Fruit fly (Drosophila melanogaster) whole organism, prepupa: Measurements from ENCODE around the gene CG43702.

Experiments used
- Blimp-1 ChIP-seq: fragments of 200-800 bp; sonication (Bioruptor generic); optimal IDR thresholded peaks from 3 replicates; lab custom pipeline; 2017; ENCODE audit warnings: missing biosample characterization, missing genetic modification characterization, mild to moderate bottlenecking, moderate library complexity, missing genetic modification reagents
- CG10631 ChIP-seq: fragments of 200-800 bp; sonication (Bioruptor generic); optimal IDR thresholded peaks from 2 replicates; lab custom pipeline; 2016; ENCODE audit warnings: missing biosample characterization, missing genetic modification characterization
- CG10669 ChIP-seq: fragments of 200-800 bp; sonication (Bioruptor generic); optimal IDR thresholded peaks from 3 replicates; lab custom pipeline; 2018; ENCODE audit warnings: missing biosample characterization, mild to moderate bottlenecking, missing genetic modification characterization, moderate library complexity
- CG11294 ChIP-seq: fragments of 200-800 bp; sonication (Bioruptor generic); IDR thresholded peaks from 2 replicates; pipeline ENCODE4 v1.3.6; 2022; ENCODE audit warnings: missing biosample characterization, missing genetic modification characterization
- CG11902 ChIP-seq: fragments of 200-800 bp; sonication (Bioruptor generic); optimal IDR thresholded peaks from 3 replicates; lab custom pipeline; 2016; ENCODE audit warnings: missing biosample characterization, missing genetic modification characterization
- CG15336 ChIP-seq: fragments of 200-800 bp; sonication (Bioruptor generic); IDR thresholded peaks from 2 replicates; pipeline ENCODE4 v1.3.6; 2022; ENCODE audit warnings: missing biosample characterization, missing genetic modification characterization
- CG1621 ChIP-seq: fragments of 200-800 bp; sonication (Bioruptor generic); optimal IDR thresholded peaks from 3 replicates; lab custom pipeline; 2018; ENCODE audit warnings: missing biosample characterization, mild to moderate bottlenecking, missing genetic modification characterization
- CG16779 ChIP-seq: fragments of 200-800 bp; sonication (Bioruptor generic); optimal IDR thresholded peaks from 3 replicates; lab custom pipeline; 2017; ENCODE audit warnings: missing biosample characterization, mild to moderate bottlenecking, missing genetic modification characterization
- CG3032 ChIP-seq: fragments of 200-800 bp; optimal IDR thresholded peaks from 2 replicates; lab custom pipeline; 2019; ENCODE audit warnings: missing biosample characterization, mild to moderate bottlenecking, missing genetic modification characterization, moderate library complexity
- CG31627 ChIP-seq: fragments of 200-800 bp; sonication (Bioruptor generic); optimal IDR thresholded peaks from 3 replicates; lab custom pipeline; 2016; ENCODE audit warnings: missing biosample characterization, missing genetic modification characterization
- CG32006 ChIP-seq: fragments of 200-800 bp; sonication (Bioruptor generic); optimal IDR thresholded peaks from 3 replicates; lab custom pipeline; 2017; ENCODE audit warnings: missing biosample characterization, mild to moderate bottlenecking, missing genetic modification characterization
- CG34406 ChIP-seq: fragments of 200-800 bp; sonication (Bioruptor generic); optimal IDR thresholded peaks from 3 replicates; lab custom pipeline; 2016; ENCODE audit warnings: missing biosample characterization, missing genetic modification characterization
- CG3919 ChIP-seq: fragments of 200-800 bp; sonication (Bioruptor generic); optimal IDR thresholded peaks from 3 replicates; lab custom pipeline; 2016; ENCODE audit warnings: missing biosample characterization, missing genetic modification characterization
- CG4318 ChIP-seq: fragments of 200-800 bp; sonication (Bioruptor generic); optimal IDR thresholded peaks from 3 replicates; lab custom pipeline; 2017; ENCODE audit warnings: missing biosample characterization, mild to moderate bottlenecking, missing genetic modification characterization
- CG6276 ChIP-seq: fragments of 200-800 bp; sonication (Bioruptor generic); optimal IDR thresholded peaks from 2 replicates; lab custom pipeline; 2017; ENCODE audit warnings: missing biosample characterization, mild to moderate bottlenecking, missing genetic modification characterization
- CG6792 ChIP-seq: fragments of 200-800 bp; sonication (Bioruptor generic); optimal IDR thresholded peaks from 3 replicates; lab custom pipeline; 2016; ENCODE audit warnings: missing biosample characterization, missing genetic modification characterization
- CG6808 ChIP-seq: fragments of 200-800 bp; sonication (Bioruptor generic); optimal IDR thresholded peaks from 3 replicates; lab custom pipeline; 2017; ENCODE audit warnings: missing biosample characterization, missing genetic modification characterization, mild to moderate bottlenecking, moderate library complexity, missing genetic modification reagents
- CG6854 ChIP-seq: fragments of 200-800 bp; sonication (Bioruptor generic); optimal IDR thresholded peaks from 2 replicates; lab custom pipeline; 2017; ENCODE audit warnings: missing biosample characterization, mild to moderate bottlenecking, missing genetic modification characterization
- CG8119 ChIP-seq: fragments of 200-800 bp; sonication (Bioruptor generic); IDR thresholded peaks from 3 replicates; pipeline ENCODE4 v1.3.6; 2022; ENCODE audit warnings: missing biosample characterization, missing genetic modification characterization
- CG8319 ChIP-seq: fragments of 200-800 bp; sonication (Bioruptor generic); optimal IDR thresholded peaks from 3 replicates; lab custom pipeline; 2016; ENCODE audit warnings: missing biosample characterization, missing genetic modification characterization
- CG8632 ChIP-seq: fragments of 200-800 bp; sonication (Bioruptor generic); optimal IDR thresholded peaks from 3 replicates; lab custom pipeline; 2016; ENCODE audit warnings: missing biosample characterization, missing genetic modification characterization
- CG9139 ChIP-seq: fragments of 200-800 bp; sonication (Bioruptor generic); optimal IDR thresholded peaks from 3 replicates; lab custom pipeline; 2017; ENCODE audit warnings: missing biosample characterization, mild to moderate bottlenecking, missing genetic modification characterization
- Eip75B ChIP-seq: fragments of 200-800 bp; sonication (Bioruptor generic); optimal IDR thresholded peaks from 3 replicates; lab custom pipeline; 2016; ENCODE audit warnings: missing biosample characterization, missing genetic modification characterization
- Eip78C ChIP-seq: fragments of 200-800 bp; sonication (Bioruptor generic); peaks from one replicate; lab custom pipeline; 2016; ENCODE audit warnings: missing biosample characterization, missing genetic modification characterization
- Eip93F ChIP-seq: fragments of 200-800 bp; sonication (Bioruptor generic); optimal IDR thresholded peaks from 2 replicates; lab custom pipeline; 2016; ENCODE audit warnings: missing biosample characterization, mild to moderate bottlenecking, missing genetic modification characterization
- Ets21C ChIP-seq: fragments of 200-800 bp; sonication (Bioruptor generic); optimal IDR thresholded peaks from 3 replicates; lab custom pipeline; 2016; ENCODE audit warnings: missing biosample characterization, missing genetic modification characterization
- Ets96B ChIP-seq: fragments of 200-800 bp; optimal IDR thresholded peaks from 2 replicates; lab custom pipeline; 2019; ENCODE audit warnings: missing biosample characterization, mild to moderate bottlenecking, missing genetic modification characterization, moderate library complexity
- Gug ChIP-seq: fragments of 200-800 bp; sonication (Bioruptor generic); IDR thresholded peaks from 2 replicates; pipeline ENCODE4 v1.3.6; 2022; ENCODE audit warnings: missing biosample characterization, missing genetic modification characterization
- Hr38 ChIP-seq: sonication (Bioruptor generic); optimal IDR thresholded peaks from 2 replicates; lab custom pipeline; 2016; ENCODE audit warnings: missing biosample characterization, missing genetic modification characterization
- Hr39 ChIP-seq: fragments of 200-800 bp; sonication (Bioruptor generic); optimal IDR thresholded peaks from 2 replicates; lab custom pipeline; 2016; ENCODE audit warnings: missing biosample characterization, missing genetic modification characterization
- Lpt ChIP-seq: fragments of 200-800 bp; sonication (Bioruptor generic); optimal IDR thresholded peaks from 3 replicates; lab custom pipeline; 2016; ENCODE audit warnings: missing biosample characterization, missing genetic modification characterization
- Met ChIP-seq: fragments of 200-800 bp; sonication (Bioruptor generic); optimal IDR thresholded peaks from 3 replicates; lab custom pipeline; 2016; ENCODE audit warnings: missing biosample characterization, missing genetic modification characterization
- OdsH ChIP-seq: fragments of 200-800 bp; sonication (Bioruptor generic); optimal IDR thresholded peaks from 3 replicates; lab custom pipeline; 2016; ENCODE audit warnings: missing biosample characterization, missing genetic modification characterization
- Smox ChIP-seq: fragments of 200-800 bp; sonication (Bioruptor generic); optimal IDR thresholded peaks from 3 replicates; lab custom pipeline; 2016; ENCODE audit warnings: missing biosample characterization, missing genetic modification characterization
- Sox102F ChIP-seq: fragments of 200-800 bp; sonication (Bioruptor generic); optimal IDR thresholded peaks from 2 replicates; lab custom pipeline; 2016; ENCODE audit warnings: missing biosample characterization, mild to moderate bottlenecking, missing genetic modification characterization
- Sox14 ChIP-seq: fragments of 200-800 bp; sonication (Bioruptor generic); optimal IDR thresholded peaks from 3 replicates; lab custom pipeline; 2016; ENCODE audit warnings: missing biosample characterization, missing genetic modification characterization
- Sox15 ChIP-seq: fragments of 200-800 bp; sonication (Bioruptor generic); optimal IDR thresholded peaks from 3 replicates; lab custom pipeline; 2016; ENCODE audit warnings: missing biosample characterization, missing genetic modification characterization
- acj6 ChIP-seq: fragments of 200-800 bp; sonication (Bioruptor generic); optimal IDR thresholded peaks from 3 replicates; lab custom pipeline; 2016; ENCODE audit warnings: missing biosample characterization, missing genetic modification characterization
- cyc ChIP-seq: fragments of 200-800 bp; sonication (Bioruptor generic); optimal IDR thresholded peaks from 3 replicates; lab custom pipeline; 2016; ENCODE audit warnings: missing biosample characterization, missing genetic modification characterization
- eg ChIP-seq: fragments of 200-800 bp; sonication (Bioruptor generic); IDR thresholded peaks from 3 replicates; pipeline ENCODE4 v1.3.6; 2022; ENCODE audit warnings: missing biosample characterization, missing genetic modification characterization
- fd59A ChIP-seq: fragments of 200-800 bp; sonication (Bioruptor generic); optimal IDR thresholded peaks from 2 replicates; lab custom pipeline; 2017; ENCODE audit warnings: missing biosample characterization, mild to moderate bottlenecking, missing genetic modification characterization, missing genetic modification reagents
- fd85E ChIP-seq: fragments of 200-800 bp; sonication (Bioruptor generic); optimal IDR thresholded peaks from 3 replicates; lab custom pipeline; 2016; ENCODE audit warnings: missing biosample characterization, missing genetic modification characterization
- lz ChIP-seq: fragments of 200-800 bp; sonication (Bioruptor generic); optimal IDR thresholded peaks from 3 replicates; lab custom pipeline; 2016; ENCODE audit warnings: missing biosample characterization, missing genetic modification characterization
- net ChIP-seq: fragments of 200-800 bp; sonication (Bioruptor generic); optimal IDR thresholded peaks from 3 replicates; lab custom pipeline; 2016; ENCODE audit warnings: missing biosample characterization, missing genetic modification characterization
- pdm3 ChIP-seq: fragments of 200-800 bp; sonication (Bioruptor generic); optimal IDR thresholded peaks from 3 replicates; lab custom pipeline; 2016; ENCODE audit warnings: missing biosample characterization, missing genetic modification characterization
- salr ChIP-seq, 2 experiments: fragments of 200-800 bp; sonication (Bioruptor generic); optimal IDR thresholded peaks; 3 replicates each; lab custom pipeline; 2016 to 2018; ENCODE audit warnings: missing biosample characterization in 2 of 2, missing genetic modification characterization in 2 of 2, mild to moderate bottlenecking in 1 of 2
- spab ChIP-seq: fragments of 200-800 bp; sonication (Bioruptor generic); optimal IDR thresholded peaks from 2 replicates; lab custom pipeline; 2017; ENCODE audit warnings: missing biosample characterization, mild to moderate bottlenecking, missing genetic modification characterization, missing genetic modification reagents
- ss ChIP-seq, 2 experiments: fragments of 200-800 bp; sonication (Bioruptor generic); optimal IDR thresholded peaks; 2 replicates in 1 of 2; 3 replicates in 1 of 2; lab custom pipeline; 2017 to 2018; ENCODE audit warnings: mild to moderate bottlenecking in 2 of 2, missing biosample characterization in 2 of 2, missing genetic modification characterization in 2 of 2, moderate library complexity in 1 of 2
- svp ChIP-seq: fragments of 200-800 bp; sonication (Bioruptor generic); peaks from one replicate; lab custom pipeline; 2016; ENCODE audit warnings: missing biosample characterization, missing genetic modification characterization
- topi ChIP-seq: fragments of 200-800 bp; sonication (Bioruptor generic); optimal IDR thresholded peaks from 3 replicates; lab custom pipeline; 2016; ENCODE audit warnings: missing biosample characterization, missing genetic modification characterization
- vri ChIP-seq: fragments of 200-800 bp; sonication (Bioruptor generic); optimal IDR thresholded peaks from 3 replicates; lab custom pipeline; 2016; ENCODE audit warnings: missing biosample characterization, mild to moderate bottlenecking, missing genetic modification characterization

The CG43702 gene

DNA sequence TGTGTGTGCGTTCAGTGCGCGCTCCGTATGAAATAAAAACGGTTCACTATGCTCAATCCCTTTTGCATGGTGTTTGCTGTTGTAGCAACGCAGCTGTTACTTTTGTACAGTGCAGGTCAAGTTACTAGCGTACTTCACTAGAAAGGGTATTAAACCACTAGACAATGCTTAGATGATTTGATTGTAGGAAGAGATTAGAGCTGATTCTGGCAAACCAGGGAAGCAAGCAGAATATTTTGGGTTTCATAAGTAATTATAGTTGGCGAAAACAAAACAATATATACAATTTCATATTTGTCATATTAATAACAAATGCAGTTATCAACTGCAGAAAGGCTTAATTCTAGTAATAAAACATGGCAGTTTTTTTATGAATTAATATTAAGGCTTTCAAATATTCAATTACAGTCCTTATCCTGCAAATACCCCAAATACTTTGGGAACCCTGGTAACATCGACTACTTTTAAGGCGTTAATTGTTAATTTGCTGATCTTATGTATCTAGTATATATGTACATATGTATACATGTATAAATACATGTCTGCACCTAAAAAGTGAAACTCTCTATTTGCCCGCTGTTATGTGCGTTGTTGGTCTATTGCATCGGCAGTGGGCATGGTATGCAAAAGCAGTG lies 48.8 kb downstream of the CG43702 start:
- TF ChIP-seq CG1621 (tag; lab: Kevin White, UChicago): peak; percentile 32
- peak; percentile 74 for TF ChIP-seq CG4318 (GFP tag; lab: Kevin White, UChicago)
- TF ChIP-seq CG3032 (tag; lab: Kevin White, UChicago): peak; percentile 51
- TF ChIP-seq CG6808 (GFP tag; lab: Kevin White, UChicago): peak; percentile 37
- TF ChIP-seq Sox15 (GFP tag; lab: Kevin White, UChicago): peak; percentile 28
- peak; percentile 67 for TF ChIP-seq Hr39 (GFP tag; lab: Kevin White, UChicago)
- TF ChIP-seq Sox14: peak; percentile 62
- peak; percentile 61 for TF ChIP-seq net (GFP tag; lab: Kevin White, UChicago)
- TF ChIP-seq pdm3 (GFP tag; lab: Kevin White, UChicago): peak; percentile 67
- 0 out of 2 replicates have a peak, but pooled peaks have one; percentile 11 for TF ChIP-seq CG15336 (GFP tag; lab: Robert Waterston, UW)
- TF ChIP-seq salr (GFP tag; optimal IDR thresholded peaks at IDR 0.05; lab: Kevin White, UChicago): peak; percentile 49 to 83
- peak; percentile 49 for TF ChIP-seq CG6276
- peak; percentile 67 for TF ChIP-seq CG31627
- peak; percentile 48 for TF ChIP-seq Gug (GFP tag; lab: Robert Waterston, UW)
- TF ChIP-seq Eip75B: peak; percentile 58
- TF ChIP-seq CG6792: peak; percentile 46
- TF ChIP-seq lz (GFP tag; lab: Kevin White, UChicago): peak; percentile 50
- TF ChIP-seq CG34406 (GFP tag; lab: Kevin White, UChicago): peak; percentile 44
- TF ChIP-seq Smox: peak; percentile 56
- TF ChIP-seq Sox102F (GFP tag; lab: Kevin White, UChicago): peak; percentile 48
- peak; percentile 65 for TF ChIP-seq fd59A (GFP tag; lab: Kevin White, UChicago)
- peak; percentile 5 for TF ChIP-seq Ets21C (GFP tag; lab: Kevin White, UChicago)
- peak; percentile 59 for TF ChIP-seq spab
- peak; percentile 82 for TF ChIP-seq svp (GFP tag; lab: Kevin White, UChicago)
- TF ChIP-seq Ets96B (tag; lab: Kevin White, UChicago): peak; percentile 40
- TF ChIP-seq Hr38 (GFP tag; lab: Kevin White, UChicago): no peak
- no peak for TF ChIP-seq CG9139 (GFP tag; lab: Kevin White, UChicago)
- TF ChIP-seq ss (GFP tag; optimal IDR thresholded peaks at IDR 0.05; lab: Kevin White, UChicago): no peak
- peak; percentile 58 for TF ChIP-seq CG8632 (GFP tag; lab: Kevin White, UChicago)
- peak; percentile 25 for TF ChIP-seq vri (GFP tag; lab: Kevin White, UChicago)
- TF ChIP-seq Lpt (GFP tag; lab: Kevin White, UChicago): peak; percentile 39
- peak; percentile 75 for TF ChIP-seq acj6 (GFP tag; lab: Kevin White, UChicago)
- TF ChIP-seq CG11902: peak; percentile 36
- TF ChIP-seq CG32006 (GFP tag; lab: Kevin White, UChicago): peak; percentile 86
- peak; percentile 55 for TF ChIP-seq CG8319 (GFP tag; lab: Kevin White, UChicago)
- peak; percentile 69 for TF ChIP-seq CG10669 (GFP tag; lab: Kevin White, UChicago)
- peak; percentile 49; the same call in 2 of the 3 replicates for TF ChIP-seq CG8119 (GFP tag; lab: Robert Waterston, UW)
- no peak for TF ChIP-seq fd85E (GFP tag; lab: Kevin White, UChicago)
- TF ChIP-seq CG3919: peak; percentile 69
- TF ChIP-seq OdsH (GFP tag; lab: Kevin White, UChicago): peak; percentile 76
- TF ChIP-seq Eip78C (GFP tag; lab: Kevin White, UChicago): peak; percentile 92
- no peak; the same call in 2 of the 3 replicates for TF ChIP-seq eg
- no peak for TF ChIP-seq CG6854 (GFP tag; lab: Kevin White, UChicago)
- TF ChIP-seq CG11294 (GFP tag; lab: Robert Waterston, UW): peak; percentile 43; the same call in 1 of the 2 replicates
- TF ChIP-seq Eip93F (GFP tag; lab: Kevin White, UChicago): no peak
- no peak for TF ChIP-seq Blimp-1 (GFP tag; lab: Kevin White, UChicago)
- peak; percentile 55 for TF ChIP-seq cyc (GFP tag; lab: Kevin White, UChicago)
- TF ChIP-seq topi (GFP tag; lab: Kevin White, UChicago): peak; percentile 64
- peak; percentile 75 for TF ChIP-seq CG10631 (GFP tag; lab: Kevin White, UChicago)
- no peak for TF ChIP-seq CG16779 (tag; lab: Kevin White, UChicago)
- peak; percentile 61 for TF ChIP-seq Met (GFP tag; lab: Kevin White, UChicago)
